Worm (Caenorhabditis elegans): ENCODE data around the gene T28C12.6.

DNA sequence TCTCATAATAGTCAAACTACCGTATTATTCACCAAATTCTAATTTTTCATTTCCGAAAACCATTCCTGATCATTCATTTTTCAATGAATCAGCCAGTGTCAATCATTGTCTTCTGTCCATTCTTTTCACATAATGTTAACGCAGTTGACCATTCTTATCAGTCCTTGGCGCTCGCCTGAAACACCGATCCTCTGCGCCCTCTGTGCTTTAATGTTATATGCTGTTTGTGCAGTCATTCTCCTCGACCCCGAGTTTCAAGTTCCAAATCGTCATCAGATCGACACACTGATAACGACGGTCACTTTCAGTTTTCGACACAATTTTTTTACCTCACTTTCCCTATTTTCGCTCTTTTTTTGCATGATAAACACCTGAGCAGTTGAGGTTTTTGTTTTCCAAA is 11.0 kb upstream of the T28C12.6 start:
- TF ChIP-seq flt-1 (GFP tag; IDR thresholded peaks at IDR 0.05) (no peak), ref-1 (GFP tag; conservative IDR thresholded peaks at IDR 0.05) (no peak), T22C8.4 (GFP tag; IDR thresholded peaks at IDR 0.05) (no peak), med-1 (GFP tag; optimal IDR thresholded peaks at IDR 0.05; ENCODE audit: insufficient read depth) (no peak), cog-1 (tag; optimal IDR thresholded peaks at IDR 0.05) (no peak), ztf-23 (GFP tag; IDR thresholded peaks at IDR 0.05) (no peak), ztf-29 (GFP tag; IDR thresholded peaks at IDR 0.05) (no peak)

Measured in whole organism, midembryonic.